Worm (Caenorhabditis elegans) whole organism, L3 larva: ENCODE results near the gene C06E4.8.

Source experiments
- aly-2 ChIP-seq: fragments of 150-350 bp; optimal IDR thresholded peaks from 2 replicates; lab custom pipeline; 2014; ENCODE audit warnings: missing biosample characterization, missing genetic modification characterization
- ama-1 ChIP-seq: fragments of 150-350 bp; optimal IDR thresholded peaks from 2 replicates; lab custom pipeline; 2018
- nhr-76 ChIP-seq: fragments of 150-350 bp; sonication (generic microtip); optimal IDR thresholded peaks from 5 replicates; lab custom pipeline; 2014; ENCODE audit warnings: missing biosample characterization, missing genetic modification characterization

DNA sequence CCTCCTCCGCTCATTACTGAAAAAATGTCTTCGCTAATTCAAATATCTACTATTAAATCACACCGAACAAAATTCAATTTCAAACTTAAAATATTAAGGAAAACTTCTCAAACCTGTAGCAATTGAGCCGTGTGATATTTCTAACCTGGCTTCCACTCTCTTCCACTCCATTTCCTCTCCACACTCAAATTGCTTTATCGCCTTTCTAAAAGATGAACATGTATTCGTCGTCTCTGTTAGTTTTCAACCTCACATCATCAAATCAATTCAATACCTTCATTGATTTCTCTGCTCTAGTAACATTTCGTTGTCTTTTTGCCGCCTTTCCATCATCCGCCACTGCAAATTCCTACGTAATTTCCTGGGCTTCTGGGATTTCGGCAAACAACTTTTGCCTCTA is 6.3 kb upstream of the C06E4.8 start, which contains the start of gene F42C5.4:
- TF ChIP-seq ama-1 (lab: Kevin White, UChicago) (no peak), nhr-76 (tag; lab: Kevin White, UChicago) (no peak), aly-2 (no peak)
